Worm (Caenorhabditis elegans) whole organism, L3 larva: ENCODE results near the gene Y24D9A.7.

ENCODE experiments used
- R02D3.7 ChIP-seq: fragments of 150-350 bp; optimal IDR thresholded peaks from 2 replicates; lab custom pipeline; 2014; ENCODE audit warnings: missing biosample characterization, missing genetic modification characterization
- ZK546.5 ChIP-seq: sonication (generic microtip); optimal IDR thresholded peaks from 2 replicates; lab custom pipeline; 2017; ENCODE audit warnings: missing biosample characterization, missing genetic modification characterization
- aly-2 ChIP-seq: fragments of 150-350 bp; optimal IDR thresholded peaks from 2 replicates; lab custom pipeline; 2014; ENCODE audit warnings: missing biosample characterization, missing genetic modification characterization
- ama-1 ChIP-seq: fragments of 150-350 bp; optimal IDR thresholded peaks from 2 replicates; lab custom pipeline; 2018
- ceh-16 ChIP-seq: sonication (generic microtip); optimal IDR thresholded peaks from 2 replicates; lab custom pipeline; 2017; ENCODE audit warnings: missing biosample characterization, missing genetic modification characterization
- ceh-82 ChIP-seq: fragments of 150-350 bp; optimal IDR thresholded peaks from 2 replicates; lab custom pipeline; 2014; ENCODE audit warnings: missing biosample characterization, missing genetic modification characterization
- daf-12 ChIP-seq: fragments of 150-350 bp; optimal IDR thresholded peaks from 2 replicates; lab custom pipeline; 2014; ENCODE audit warnings: missing biosample characterization, missing genetic modification reagents, missing genetic modification characterization
- egl-27 ChIP-seq: sonication (generic microtip); optimal IDR thresholded peaks from 4 replicates; lab custom pipeline; 2017; ENCODE audit warnings: missing biosample characterization, missing genetic modification reagents, missing genetic modification characterization
- elt-2 ChIP-seq: sonication (generic microtip); optimal IDR thresholded peaks from 2 replicates; lab custom pipeline; 2016; ENCODE audit warnings: missing genetic modification reagents, mild to moderate bottlenecking, missing genetic modification characterization, missing compliant biosample characterization
- elt-3 ChIP-seq, 3 experiments: fragments of 150-350 bp in 1 of 3; sonication (generic microtip) in 2 of 3; optimal IDR thresholded peaks; 2 replicates in 2 of 3; 4 replicates in 1 of 3; lab custom pipeline; 2014 to 2017; ENCODE audit warnings: missing biosample characterization in 3 of 3, missing genetic modification characterization in 3 of 3
- eor-1 ChIP-seq, 2 experiments: fragments of 150-350 bp; optimal IDR thresholded peaks; 2 replicates each; lab custom pipeline; 2014 to 2018; ENCODE audit warnings: missing biosample characterization in 2 of 2, missing genetic modification characterization in 2 of 2
- fkh-2 ChIP-seq: fragments of 150-350 bp; optimal IDR thresholded peaks from 2 replicates; lab custom pipeline; 2014; ENCODE audit warnings: missing biosample characterization, missing genetic modification reagents, missing genetic modification characterization
- fos-1 ChIP-seq: fragments of 150-350 bp; optimal IDR thresholded peaks from 2 replicates; lab custom pipeline; 2014; ENCODE audit warnings: missing biosample characterization, missing genetic modification characterization
- jun-1 ChIP-seq: fragments of 150-350 bp; optimal IDR thresholded peaks from 2 replicates; lab custom pipeline; 2014; ENCODE audit warnings: missing biosample characterization, missing genetic modification reagents, missing genetic modification characterization
- lin-15B ChIP-seq: fragments of 150-350 bp; optimal IDR thresholded peaks from 2 replicates; lab custom pipeline; 2014; ENCODE audit warnings: missing biosample characterization, missing genetic modification characterization
- lin-39 ChIP-seq: fragments of 150-350 bp; optimal IDR thresholded peaks from 2 replicates; lab custom pipeline; 2018; ENCODE audit warnings: missing biosample characterization, missing genetic modification reagents, missing genetic modification characterization
- lsy-12 ChIP-seq: sonication (generic microtip); optimal IDR thresholded peaks from 2 replicates; lab custom pipeline; 2016; ENCODE audit warnings: mild to moderate bottlenecking, missing genetic modification characterization, missing compliant biosample characterization
- mdl-1 ChIP-seq: fragments of 150-350 bp; optimal IDR thresholded peaks from 2 replicates; lab custom pipeline; 2014; ENCODE audit warnings: missing biosample characterization, missing genetic modification characterization
- mml-1 ChIP-seq: fragments of 150-350 bp; sonication (generic microtip); optimal IDR thresholded peaks from 3 replicates; lab custom pipeline; 2014; ENCODE audit warnings: missing biosample characterization, missing genetic modification characterization
- nfya-1 ChIP-seq: sonication (generic microtip); optimal IDR thresholded peaks from 2 replicates; lab custom pipeline; 2017; ENCODE audit warnings: missing genetic modification characterization, mild to moderate bottlenecking, missing compliant biosample characterization, antibody characterized with exemption, moderate library complexity; ENCODE audit not compliant: insufficient read depth
- nhr-11 ChIP-seq: fragments of 150-350 bp; optimal IDR thresholded peaks from 2 replicates; lab custom pipeline; 2014; ENCODE audit warnings: missing biosample characterization, missing genetic modification characterization
- nhr-12 ChIP-seq: fragments of 150-350 bp; optimal IDR thresholded peaks from 2 replicates; lab custom pipeline; 2014; ENCODE audit warnings: missing biosample characterization, missing genetic modification characterization
- nhr-23 ChIP-seq: fragments of 150-350 bp; optimal IDR thresholded peaks from 2 replicates; lab custom pipeline; 2014; ENCODE audit warnings: missing biosample characterization, missing genetic modification reagents, missing genetic modification characterization
- nhr-25 ChIP-seq: sonication (generic microtip); optimal IDR thresholded peaks from 2 replicates; lab custom pipeline; 2017; ENCODE audit warnings: missing biosample characterization, missing genetic modification characterization
- nhr-43 ChIP-seq: sonication (generic microtip); optimal IDR thresholded peaks from 2 replicates; lab custom pipeline; 2016; ENCODE audit warnings: mild to moderate bottlenecking, missing genetic modification characterization, missing compliant biosample characterization; ENCODE audit not compliant: poor library complexity, severe bottlenecking
- nhr-67 ChIP-seq: fragments of 150-350 bp; optimal IDR thresholded peaks from 2 replicates; lab custom pipeline; 2014; ENCODE audit warnings: missing biosample characterization, missing genetic modification characterization
- nhr-76 ChIP-seq: fragments of 150-350 bp; sonication (generic microtip); optimal IDR thresholded peaks from 5 replicates; lab custom pipeline; 2014; ENCODE audit warnings: missing biosample characterization, missing genetic modification characterization
- nhr-77 ChIP-seq: fragments of 150-350 bp; optimal IDR thresholded peaks from 2 replicates; lab custom pipeline; 2014; ENCODE audit warnings: missing biosample characterization, missing genetic modification characterization
- pha-4 ChIP-seq: fragments of 150-350 bp; optimal IDR thresholded peaks from 2 replicates; lab custom pipeline; 2014; ENCODE audit warnings: missing biosample characterization, missing genetic modification reagents, missing genetic modification characterization
- skn-1 ChIP-seq: fragments of 150-350 bp; optimal IDR thresholded peaks from 2 replicates; lab custom pipeline; 2014; ENCODE audit warnings: missing biosample characterization, missing genetic modification characterization
- snpc-4 ChIP-seq: fragments of 150-350 bp; optimal IDR thresholded peaks from 2 replicates; lab custom pipeline; 2014; ENCODE audit warnings: missing biosample characterization, missing genetic modification characterization
- tbx-2 ChIP-seq: sonication (generic microtip); optimal IDR thresholded peaks from 2 replicates; lab custom pipeline; 2016; ENCODE audit warnings: mild to moderate bottlenecking, missing genetic modification characterization, missing compliant biosample characterization
- unc-39 ChIP-seq: sonication (generic microtip); optimal IDR thresholded peaks from 4 replicates; lab custom pipeline; 2017; ENCODE audit warnings: missing biosample characterization, missing genetic modification characterization
- unc-62 ChIP-seq: fragments of 150-350 bp; sonication (generic microtip); optimal IDR thresholded peaks from 4 replicates; lab custom pipeline; 2014; ENCODE audit warnings: missing biosample characterization, missing genetic modification reagents, missing genetic modification characterization
- zag-1 ChIP-seq: fragments of 150-350 bp; optimal IDR thresholded peaks from 2 replicates; lab custom pipeline; 2014; ENCODE audit warnings: missing biosample characterization, missing genetic modification characterization
- ztf-11 ChIP-seq: fragments of 150-350 bp; optimal IDR thresholded peaks from 2 replicates; lab custom pipeline; 2014; ENCODE audit warnings: missing biosample characterization, missing genetic modification characterization
- ztf-4 ChIP-seq: fragments of 150-350 bp; optimal IDR thresholded peaks from 2 replicates; lab custom pipeline; 2014; ENCODE audit warnings: missing biosample characterization, missing genetic modification characterization

The Y24D9A.7 gene

ce11 chrIV:4399418-4400136, 5.4 kb downstream of the Y24D9A.7 start:
- TF ChIP-seq nhr-23 (tag; lab: Kevin White, UChicago): peak; percentile 12
- no peak for TF ChIP-seq elt-2 (tag; lab: Kevin White, UChicago)
- TF ChIP-seq tbx-2 (tag; lab: Kevin White, UChicago): no peak
- TF ChIP-seq nhr-77 (tag; lab: Kevin White, UChicago): no peak
- TF ChIP-seq nhr-25 (tag; lab: Kevin White, UChicago): peak; percentile 77
- peak; percentile 63 for TF ChIP-seq pha-4 (tag; lab: Kevin White, UChicago)
- no peak for TF ChIP-seq fos-1 (tag; lab: Kevin White, UChicago)
- peak; percentile 4 for TF ChIP-seq ama-1 (lab: Kevin White, UChicago)

- peak; percentile 60 for TF ChIP-seq nfya-1 (tag; lab: Kevin White, UChicago)
- TF ChIP-seq zag-1 (tag; lab: Kevin White, UChicago): no peak
These were observed 6.1 kb downstream of the Y24D9A.7 start for ce11 chrIV:4398890-4399289.

- TF ChIP-seq elt-2 (tag; lab: Kevin White, UChicago) (no peak), nhr-12 (tag; lab: Kevin White, UChicago) (no peak), mml-1 (tag; lab: Kevin White, UChicago) (no peak), elt-3 (tag; optimal IDR thresholded peaks at IDR 0.05; lab: Kevin White, UChicago) (peak in 1 of 3 experiments; percentile 47), egl-27 (tag; lab: Kevin White, UChicago) (no peak), jun-1 (no peak), eor-1 (tag; optimal IDR thresholded peaks at IDR 0.05; lab: Kevin White, UChicago) (no peak), lsy-12 (tag; lab: Kevin White, UChicago) (peak; percentile 1), nhr-23 (tag; lab: Kevin White, UChicago) (no peak), lin-39 (tag; lab: Kevin White, UChicago) (no peak), ZK546.5 (tag; lab: Kevin White, UChicago) (no peak), nhr-43 (tag; lab: Kevin White, UChicago) (peak; percentile 48), unc-39 (tag; lab: Kevin White, UChicago) (no peak), fkh-2 (tag; lab: Kevin White, UChicago) (no peak), nhr-76 (no peak), fos-1 (tag; lab: Kevin White, UChicago) (no peak), pha-4 (tag; lab: Kevin White, UChicago) (peak; percentile 22), nhr-67 (tag; lab: Kevin White, UChicago) (no peak), daf-12 (tag; lab: Kevin White, UChicago) (no peak), ztf-4 (tag; lab: Kevin White, UChicago) (no peak), snpc-4 (tag; lab: Kevin White, UChicago) (peak; percentile 27), nfya-1 (tag; lab: Kevin White, UChicago) (no peak), mdl-1 (tag; lab: Kevin White, UChicago) (no peak), unc-62 (GFP tag; lab: Kevin White, UChicago) (no peak), aly-2 (tag; lab: Kevin White, UChicago) (no peak), R02D3.7 (tag; lab: Kevin White, UChicago) (peak; percentile 17), ztf-11 (tag; lab: Kevin White, UChicago) (no peak), ama-1 (lab: Kevin White, UChicago) (peak; percentile 49), tbx-2 (tag; lab: Kevin White, UChicago) (peak; percentile 6), ceh-16 (no peak), ceh-82 (tag; lab: Kevin White, UChicago) (no peak), nhr-25 (tag; lab: Kevin White, UChicago) (peak; percentile 73), skn-1 (tag; lab: Kevin White, UChicago) (no peak), nhr-11 (tag; lab: Kevin White, UChicago) (no peak)
These were observed 6.6 kb downstream of the Y24D9A.7 start for ce11 chrIV:4398420-4398819.

- no peak for TF ChIP-seq fkh-2 (tag; lab: Kevin White, UChicago)
- TF ChIP-seq nhr-67 (tag; lab: Kevin White, UChicago): no peak
- TF ChIP-seq tbx-2 (tag; lab: Kevin White, UChicago): no peak
- no peak for TF ChIP-seq nhr-77 (tag; lab: Kevin White, UChicago)
- no peak for TF ChIP-seq lin-39 (tag; lab: Kevin White, UChicago)
- no peak for TF ChIP-seq elt-3 (tag; optimal IDR thresholded peaks at IDR 0.05; lab: Kevin White, UChicago)
- no peak for TF ChIP-seq lin-15B
- TF ChIP-seq jun-1: no peak
- TF ChIP-seq nfya-1 (tag; lab: Kevin White, UChicago): peak; percentile 94
These were observed 7.4 kb downstream of the Y24D9A.7 start for ce11 chrIV:4397586-4397985.
